Fruit fly (Drosophila melanogaster) whole organism, pupa: ENCODE measurements around the gene Lk6.
A peak's percentile ranks its signal among the peaks of the same experiment; 100 is the strongest.

Experiments
- CG10348 ChIP-seq: fragments of 200-800 bp; sonication (Bioruptor generic); IDR thresholded peaks from 2 replicates; pipeline ENCODE4 v1.3.6; 2022; ENCODE audit warnings: missing biosample characterization, missing genetic modification characterization
- CG13204 ChIP-seq: fragments of 200-800 bp; sonication (Bioruptor generic); optimal IDR thresholded peaks from 2 replicates; lab custom pipeline; 2018; ENCODE audit warnings: missing biosample characterization, mild to moderate bottlenecking, missing genetic modification characterization, moderate library complexity
- CG14655 ChIP-seq: fragments of 200-800 bp; sonication (Bioruptor generic); optimal IDR thresholded peaks from 3 replicates; lab custom pipeline; 2017; ENCODE audit warnings: mild to moderate bottlenecking, missing biosample characterization, missing genetic modification reagents, missing genetic modification characterization
- CG15710 ChIP-seq: fragments of 200-800 bp; sonication (Bioruptor generic); optimal IDR thresholded peaks from 2 replicates; lab custom pipeline; 2018; ENCODE audit warnings: missing biosample characterization, mild to moderate bottlenecking, missing genetic modification characterization, moderate library complexity
- CG17806 ChIP-seq: fragments of 200-800 bp; sonication (Bioruptor generic); optimal IDR thresholded peaks from 2 replicates; lab custom pipeline; 2018; ENCODE audit warnings: missing biosample characterization, mild to moderate bottlenecking, missing genetic modification characterization, moderate library complexity
- CG32121 ChIP-seq: fragments of 200-800 bp; sonication (Bioruptor generic); IDR thresholded peaks from 2 replicates; pipeline ENCODE4 v1.3.6; 2022; ENCODE audit warnings: missing biosample characterization, missing genetic modification characterization
- CG34367 ChIP-seq: fragments of 200-800 bp; sonication (Bioruptor generic); optimal IDR thresholded peaks from 2 replicates; lab custom pipeline; 2018; ENCODE audit warnings: missing biosample characterization, mild to moderate bottlenecking, missing genetic modification characterization
- CG8301 ChIP-seq: fragments of 200-800 bp; sonication (Bioruptor generic); optimal IDR thresholded peaks from 2 replicates; lab custom pipeline; 2018; ENCODE audit warnings: missing biosample characterization, mild to moderate bottlenecking, missing genetic modification characterization
- CG9948 ChIP-seq: fragments of 200-800 bp; sonication (Bioruptor generic); optimal IDR thresholded peaks from 2 replicates; lab custom pipeline; 2018; ENCODE audit warnings: missing biosample characterization, mild to moderate bottlenecking, missing genetic modification characterization, moderate library complexity
- EcR ChIP-seq: fragments of 200-800 bp; sonication (Bioruptor generic); optimal IDR thresholded peaks from 3 replicates; lab custom pipeline; 2019; ENCODE audit warnings: missing biosample characterization, missing genetic modification characterization, mild to moderate bottlenecking, moderate library complexity, missing genetic modification reagents
- Pif1B ChIP-seq: fragments of 200-800 bp; sonication (Bioruptor generic); optimal IDR thresholded peaks from 3 replicates; lab custom pipeline; 2016; ENCODE audit warnings: missing biosample characterization, missing genetic modification characterization
- Snoo ChIP-seq: fragments of 200-800 bp; sonication (Bioruptor generic); optimal IDR thresholded peaks from 3 replicates; lab custom pipeline; 2017; ENCODE audit warnings: missing biosample characterization, mild to moderate bottlenecking, missing genetic modification characterization, inconsistent platforms
- gl ChIP-seq: fragments of 200-800 bp; sonication (Bioruptor generic); optimal IDR thresholded peaks from 2 replicates; lab custom pipeline; 2018; ENCODE audit warnings: missing biosample characterization, mild to moderate bottlenecking, missing genetic modification characterization

DNA sequence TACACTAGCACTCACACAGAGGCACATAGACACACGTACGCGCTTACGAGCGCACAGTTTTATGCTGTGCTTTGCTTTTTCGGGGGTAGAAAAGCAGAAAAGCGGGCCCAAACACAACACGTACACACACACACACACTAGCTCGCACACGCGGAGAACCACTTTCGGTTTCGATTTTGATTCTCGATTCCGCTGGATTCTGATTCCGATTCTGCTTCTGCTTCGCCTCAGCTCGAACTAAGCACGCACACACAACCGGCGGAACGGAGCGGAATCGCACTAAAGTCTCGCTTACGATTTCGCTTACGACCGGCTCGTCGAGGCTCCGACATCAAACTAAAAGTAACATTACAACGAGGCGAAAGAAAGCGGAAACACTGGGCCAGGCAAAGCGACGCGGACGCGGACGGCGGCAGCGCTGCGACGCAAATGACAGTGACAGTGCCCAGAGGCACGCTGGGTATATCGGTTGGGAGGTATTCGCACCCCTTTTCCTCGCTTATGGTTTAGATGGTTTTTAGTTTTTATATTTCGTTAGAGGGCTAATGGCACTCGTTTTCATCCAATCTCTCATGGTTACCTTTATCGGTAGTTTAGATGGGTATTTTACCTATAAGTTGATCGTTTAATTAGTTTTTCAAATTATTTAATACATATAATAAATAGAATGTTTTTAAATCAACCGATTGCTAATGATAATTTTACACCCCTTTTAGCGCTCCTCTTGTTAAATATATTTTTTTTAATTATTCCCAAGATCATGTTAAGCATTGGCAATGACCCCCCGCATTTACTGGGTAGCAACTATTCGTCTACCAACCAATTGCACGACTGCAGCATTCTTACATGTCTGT, 14.0 kb upstream of the Lk6 start:
- TF ChIP-seq CG15710 (tag; lab: Kevin White, UChicago) = peak; percentile 72
- TF ChIP-seq CG8301 (tag; lab: Kevin White, UChicago) = no peak
- TF ChIP-seq CG10348 = 0 out of 2 replicates have a peak, but pooled peaks have one; percentile 5
- no peak for TF ChIP-seq Pif1B (GFP tag; lab: Kevin White, UChicago)
- TF ChIP-seq CG9948 = peak; percentile 44
- peak; percentile 55 for TF ChIP-seq EcR (GFP tag; lab: Kevin White, UChicago)
- TF ChIP-seq CG13204 (GFP tag; lab: Kevin White, UChicago) = peak; percentile 61
- TF ChIP-seq CG34367 (tag; lab: Kevin White, UChicago) = peak; percentile 57
- peak; percentile 63 for TF ChIP-seq Snoo (tag; lab: Kevin White, UChicago)
- peak; percentile 75 for TF ChIP-seq CG14655
- no peak for TF ChIP-seq CG17806 (tag; lab: Kevin White, UChicago)
- TF ChIP-seq CG32121 = peak; percentile 57; the same call in 1 of the 2 replicates
- peak; percentile 27 for TF ChIP-seq gl (tag; lab: Kevin White, UChicago)
